Fruit fly (Drosophila melanogaster) whole organism: ENCODE data around the gene CG32117.

Experiments
- CG8478 ChIP-seq: fragments of >200 bp; optimal IDR thresholded peaks from 2 replicates; lab custom pipeline; 2018; ENCODE audit warnings: inconsistent platforms
- Dll ChIP-seq: fragments of >200 bp; optimal IDR thresholded peaks from 2 replicates; lab custom pipeline; 2017
- EcR ChIP-seq, 2 experiments: fragments of >200 bp; optimal IDR thresholded peaks; 2 replicates each; lab custom pipeline; 2017; ENCODE audit warnings: missing biosample characterization in 2 of 2, missing genetic modification characterization in 2 of 2, missing genetic modification reagents in 2 of 2
- pan ChIP-seq: fragments of >200 bp; optimal IDR thresholded peaks from 2 replicates; lab custom pipeline; 2017
- psq ChIP-seq: fragments of >200 bp; optimal IDR thresholded peaks from 2 replicates; lab custom pipeline; 2017
- usp ChIP-seq: fragments of >200 bp; optimal IDR thresholded peaks from 2 replicates; lab custom pipeline; 2017; ENCODE audit warnings: missing biosample characterization, missing genetic modification characterization, mixed read lengths

Gene CG32117

DNA sequence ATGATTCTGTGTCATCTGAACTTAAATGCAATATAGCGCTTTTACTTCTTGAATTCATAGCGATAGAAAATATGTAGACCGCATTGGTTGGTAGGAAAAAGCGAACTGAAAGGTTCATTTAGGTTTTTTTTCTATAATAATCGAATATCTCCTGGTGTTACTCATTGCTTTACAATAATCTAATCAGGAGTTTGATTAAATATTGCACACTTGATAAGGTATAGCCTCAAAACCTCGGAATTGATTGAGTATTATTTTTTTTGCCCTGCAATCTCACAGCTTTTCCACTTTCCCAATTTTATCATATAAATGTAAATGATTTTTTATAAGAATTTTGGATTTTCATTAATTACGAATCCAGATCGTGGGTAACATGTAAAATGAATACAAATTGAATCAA is 40.7 kb downstream of the CG32117 start, which contains the start of gene CG10943:
Gene CG10943 (minus strand): TSS at position 101 of the 400 bp plus-strand sequence.
- TF ChIP-seq psq (lab: Kevin White, UChicago) (no peak), usp (GFP tag; lab: Kevin White, UChicago) (no peak), pan (lab: Kevin White, UChicago) (no peak), EcR (GFP tag; optimal IDR thresholded peaks at IDR 0.05; lab: Kevin White, UChicago) (no peak), Dll (no peak), CG8478 (no peak)

DNA sequence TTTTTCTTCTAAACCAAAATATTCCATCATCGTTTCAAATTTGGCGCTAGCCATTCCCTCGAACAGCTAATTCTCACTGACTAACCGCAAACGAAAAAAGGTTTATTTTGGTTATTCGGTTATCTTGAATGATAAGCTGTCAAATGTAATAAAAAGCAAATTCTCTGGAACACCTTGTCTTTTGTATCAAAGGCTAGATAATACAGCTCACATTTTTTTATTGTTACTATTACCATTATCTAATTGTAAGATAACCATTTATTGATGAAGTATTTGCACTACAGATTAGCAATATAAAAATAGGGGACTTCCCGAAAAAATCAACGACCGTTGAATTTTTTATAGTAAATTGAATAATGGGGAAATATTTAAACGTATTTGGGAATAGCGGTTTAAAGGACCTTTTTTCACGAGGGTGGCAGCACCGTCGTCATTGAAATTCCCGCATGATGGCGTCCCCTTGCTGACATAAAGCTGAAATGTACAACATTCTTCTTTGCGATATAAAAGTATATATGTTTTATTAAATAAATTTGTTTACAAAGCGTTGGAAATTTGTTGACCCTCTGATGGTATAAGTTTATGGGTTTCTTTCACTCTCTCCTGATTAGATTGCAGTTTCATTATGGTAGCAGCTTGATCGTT is 42.1 kb downstream of the CG32117 start, which contains the start of gene CG32107:
Gene CG32107 (minus strand): TSS at position 51 of the 645 bp plus-strand sequence.
- TF ChIP-seq usp (GFP tag; lab: Kevin White, UChicago) (no peak), pan (lab: Kevin White, UChicago) (no peak), Dll (no peak), EcR (GFP tag; optimal IDR thresholded peaks at IDR 0.05; lab: Kevin White, UChicago) (no peak), psq (lab: Kevin White, UChicago) (no peak), CG8478 (no peak)

DNA sequence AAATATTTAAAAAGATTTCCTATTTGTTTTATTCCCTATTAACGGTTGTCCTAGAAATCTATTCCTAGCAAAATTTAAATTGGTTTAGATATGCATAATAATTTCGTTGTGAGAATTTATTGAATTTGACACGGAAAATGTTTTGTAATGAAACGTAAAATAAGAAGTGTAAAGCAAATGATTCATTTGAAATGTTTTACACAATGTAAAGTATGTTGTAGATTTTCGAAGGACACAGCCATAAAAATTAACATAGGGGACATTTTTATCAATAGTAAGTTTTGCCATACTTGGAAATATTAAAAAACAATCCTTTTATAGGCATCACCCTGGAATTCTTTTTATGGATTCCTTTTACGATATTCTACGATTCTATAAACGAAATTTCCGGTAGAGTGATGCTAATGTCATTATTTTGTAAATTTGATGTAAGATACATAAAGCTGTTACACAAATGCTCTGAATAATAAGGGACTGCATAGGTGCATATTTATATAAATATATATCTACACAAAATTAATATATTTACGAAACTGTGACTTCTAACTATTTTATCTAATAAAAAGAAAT is 45.9 kb downstream of the CG32117 start:
- TF ChIP-seq psq (lab: Kevin White, UChicago) = no peak
- TF ChIP-seq Dll = no peak
- no peak for TF ChIP-seq pan (lab: Kevin White, UChicago)
- TF ChIP-seq CG8478 = no peak
- TF ChIP-seq usp (GFP tag; lab: Kevin White, UChicago) = no peak
- TF ChIP-seq EcR (GFP tag; optimal IDR thresholded peaks at IDR 0.05; lab: Kevin White, UChicago) = no peak

dm6 chr3L:12853423-12853822 is 50.1 kb downstream of the CG32117 start, which contains the start of gene Ent3:
TSS of gene Ent3 (plus strand) at chr3L:12853646.
- TF ChIP-seq EcR (GFP tag; optimal IDR thresholded peaks at IDR 0.05; lab: Kevin White, UChicago) (no peak), Dll (no peak), psq (lab: Kevin White, UChicago) (no peak), pan (lab: Kevin White, UChicago) (no peak), CG8478 (no peak), usp (GFP tag; lab: Kevin White, UChicago) (no peak)
